Worm (Caenorhabditis elegans) whole organism, early embryonic: ENCODE measurements around the gene ccf-1.

Experiments
- B0310.2 ChIP-seq: sonication (generic microtip); optimal IDR thresholded peaks from 2 replicates; lab custom pipeline; 2016; ENCODE audit warnings: mild to moderate bottlenecking, missing genetic modification characterization, missing compliant biosample characterization
- F13C5.2 ChIP-seq: sonication (generic microtip); optimal IDR thresholded peaks from 2 replicates; lab custom pipeline; 2017; ENCODE audit warnings: mild to moderate bottlenecking, missing genetic modification characterization, inconsistent platforms, missing compliant biosample characterization
- aly-1 ChIP-seq: sonication (generic microtip); optimal IDR thresholded peaks from 2 replicates; lab custom pipeline; 2016; ENCODE audit warnings: missing genetic modification characterization, missing compliant biosample characterization
- ama-1 ChIP-seq: fragments of 150-350 bp; optimal IDR thresholded peaks from 2 replicates; lab custom pipeline; 2014
- ceh-13 ChIP-seq: fragments of 200-800 bp; sonication (Bioruptor generic); optimal IDR thresholded peaks from 2 replicates; lab custom pipeline; 2018; ENCODE audit warnings: mild to moderate bottlenecking, missing genetic modification characterization, missing compliant biosample characterization
- ceh-36 ChIP-seq: sonication (generic microtip); optimal IDR thresholded peaks from 2 replicates; lab custom pipeline; 2016; ENCODE audit warnings: missing genetic modification characterization, inconsistent platforms, missing compliant biosample characterization
- ets-7 ChIP-seq: sonication (generic microtip); optimal IDR thresholded peaks from 2 replicates; lab custom pipeline; 2016; ENCODE audit warnings: missing genotype, missing genetic modification characterization, missing compliant biosample characterization
- flt-1 ChIP-seq: fragments of 200-800 bp; sonication (Bioruptor generic); IDR thresholded peaks from 2 replicates; pipeline ENCODE4 v1.3.6; 2022; ENCODE audit warnings: missing genetic modification characterization, missing compliant biosample characterization
- hmbx-1 ChIP-seq: sonication (generic microtip); optimal IDR thresholded peaks from 2 replicates; lab custom pipeline; 2016; ENCODE audit warnings: mild to moderate bottlenecking, missing genetic modification characterization, missing compliant biosample characterization
- hmg-4 ChIP-seq: fragments of 200-800 bp; sonication (Bioruptor generic); optimal IDR thresholded peaks from 2 replicates; lab custom pipeline; 2018; ENCODE audit warnings: mild to moderate bottlenecking, missing genetic modification characterization, missing compliant biosample characterization
- hnd-1 ChIP-seq: sonication (generic microtip); optimal IDR thresholded peaks from 2 replicates; lab custom pipeline; 2016; ENCODE audit warnings: missing genetic modification characterization, missing compliant biosample characterization
- pes-1 ChIP-seq: fragments of 200-800 bp; sonication (Bioruptor generic); IDR thresholded peaks from 2 replicates; pipeline ENCODE4 v1.3.6; 2022; ENCODE audit warnings: missing genetic modification reagents, missing genetic modification characterization, missing compliant biosample characterization
- scrt-1 ChIP-seq: fragments of 200-800 bp; sonication (Bioruptor generic); IDR thresholded peaks from 2 replicates; pipeline ENCODE4 v1.3.6; 2022; ENCODE audit warnings: missing genetic modification characterization, missing compliant biosample characterization
- sea-1 ChIP-seq: fragments of 200-800 bp; sonication (Bioruptor generic); conservative IDR thresholded peaks from 2 replicates; pipeline ENCODE4 v1.3.6; 2022; ENCODE audit warnings: missing genetic modification characterization, missing compliant biosample characterization
- tbx-11 ChIP-seq: fragments of 200-800 bp; sonication (Bioruptor generic); IDR thresholded peaks from 2 replicates; pipeline ENCODE4 v1.3.6; 2022; ENCODE audit warnings: missing genetic modification characterization, missing compliant biosample characterization
- tbx-37 ChIP-seq: fragments of 200-800 bp; sonication (Bioruptor generic); conservative IDR thresholded peaks from 2 replicates; pipeline ENCODE4 v1.3.6; 2022; ENCODE audit warnings: missing genetic modification reagents, missing genetic modification characterization, missing compliant biosample characterization
- tra-4 ChIP-seq: sonication (generic microtip); optimal IDR thresholded peaks from 2 replicates; lab custom pipeline; 2017; ENCODE audit warnings: missing genetic modification characterization, missing compliant biosample characterization

The ccf-1 gene

ce11 chrIII:11902782-11903181 lies 17.3 kb downstream of the ccf-1 start:
- TF ChIP-seq tbx-37 (GFP tag; lab: Robert Waterston, UW) (no peak), hmbx-1 (tag; lab: Kevin White, UChicago) (no peak), sea-1 (GFP tag; lab: Robert Waterston, UW) (no peak), flt-1 (GFP tag; lab: Robert Waterston, UW) (no peak), ets-7 (tag; lab: Kevin White, UChicago) (no peak), tra-4 (tag; lab: Kevin White, UChicago) (no peak), aly-1 (tag; lab: Kevin White, UChicago) (no peak), F13C5.2 (no peak), B0310.2 (tag; lab: Kevin White, UChicago) (no peak), hmg-4 (no peak), ama-1 (lab: Kevin White, UChicago) (no peak), pes-1 (GFP tag; lab: Robert Waterston, UW) (no peak), ceh-36 (tag; lab: Kevin White, UChicago) (no peak), scrt-1 (GFP tag; lab: Robert Waterston, UW) (no peak), tbx-11 (GFP tag; lab: Robert Waterston, UW) (no peak), ceh-13 (GFP tag; lab: Kevin White, UChicago) (no peak), hnd-1 (tag; lab: Kevin White, UChicago) (no peak)

DNA sequence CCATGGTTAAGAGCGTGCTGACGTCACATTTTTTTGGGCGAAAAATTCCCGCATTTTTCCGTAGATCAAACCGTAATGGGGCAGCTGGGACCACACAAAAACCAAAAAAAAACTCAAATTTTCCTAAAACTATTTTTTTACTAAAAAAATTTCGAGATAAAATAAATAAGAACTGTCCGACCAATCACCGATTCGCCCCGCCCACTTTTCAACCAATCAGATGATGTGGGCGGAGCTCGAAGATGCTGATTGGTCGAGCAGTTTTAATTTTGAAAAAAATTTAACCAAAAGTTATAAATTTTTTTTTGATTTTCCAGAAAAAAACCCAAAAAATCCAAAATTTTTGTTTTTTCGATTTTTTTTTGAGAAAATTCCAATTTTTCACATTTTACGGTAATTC lies 20.0 kb downstream of the ccf-1 start:
- no peak for TF ChIP-seq ceh-13 (GFP tag; lab: Kevin White, UChicago)
- no peak for TF ChIP-seq B0310.2 (tag; lab: Kevin White, UChicago)
- TF ChIP-seq tbx-37 (GFP tag; lab: Robert Waterston, UW) = no peak
- no peak for TF ChIP-seq hmg-4
- TF ChIP-seq ama-1 (lab: Kevin White, UChicago) = no peak
- no peak for TF ChIP-seq tra-4 (tag; lab: Kevin White, UChicago)
- no peak for TF ChIP-seq hmbx-1 (tag; lab: Kevin White, UChicago)
- no peak for TF ChIP-seq aly-1 (tag; lab: Kevin White, UChicago)
- TF ChIP-seq ets-7 (tag; lab: Kevin White, UChicago) = no peak
- no peak for TF ChIP-seq pes-1 (GFP tag; lab: Robert Waterston, UW)
- no peak for TF ChIP-seq tbx-11 (GFP tag; lab: Robert Waterston, UW)
- no peak for TF ChIP-seq flt-1 (GFP tag; lab: Robert Waterston, UW)
- no peak for TF ChIP-seq scrt-1 (GFP tag; lab: Robert Waterston, UW)
- TF ChIP-seq ceh-36 (tag; lab: Kevin White, UChicago) = no peak

DNA sequence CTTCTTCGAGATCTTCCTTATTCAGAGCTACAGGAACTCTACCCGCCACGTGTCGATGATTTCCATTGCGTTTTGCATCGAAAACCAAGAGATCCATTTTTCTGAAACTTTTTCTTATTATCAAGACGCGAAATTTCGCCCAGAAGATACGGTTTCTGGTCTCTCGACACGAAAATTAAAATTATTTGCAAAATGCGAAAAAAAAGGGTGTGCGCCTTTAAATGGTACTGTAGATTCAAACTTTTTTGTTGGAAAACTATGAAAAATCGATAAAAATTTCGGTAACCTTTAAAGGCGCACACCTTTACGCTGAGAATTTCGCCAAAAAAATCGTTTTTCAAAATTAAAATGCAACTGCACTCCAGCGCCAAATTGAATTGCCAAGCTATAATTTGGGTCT lies 21.9 kb downstream of the ccf-1 start, which contains the start of gene tsen-2:
Gene tsen-2, minus strand, starts transcription at position 101 of the 400 bp plus-strand sequence.
- TF ChIP-seq sea-1 (GFP tag; lab: Robert Waterston, UW) (no peak), tbx-37 (GFP tag; lab: Robert Waterston, UW) (no peak), F13C5.2 (no peak), tbx-11 (GFP tag; lab: Robert Waterston, UW) (no peak), hmg-4 (no peak), tra-4 (tag; lab: Kevin White, UChicago) (no peak), ets-7 (tag; lab: Kevin White, UChicago) (no peak), flt-1 (GFP tag; lab: Robert Waterston, UW) (no peak), aly-1 (tag; lab: Kevin White, UChicago) (no peak), ama-1 (lab: Kevin White, UChicago) (no peak), B0310.2 (tag; lab: Kevin White, UChicago) (no peak), ceh-36 (tag; lab: Kevin White, UChicago) (no peak)

ce11 chrIII:11896652-11897051 lies 23.4 kb downstream of the ccf-1 start:
- TF ChIP-seq ama-1 (lab: Kevin White, UChicago) = no peak
- no peak for TF ChIP-seq B0310.2 (tag; lab: Kevin White, UChicago)
- TF ChIP-seq flt-1 (GFP tag; lab: Robert Waterston, UW) = no peak
- TF ChIP-seq hmbx-1 (tag; lab: Kevin White, UChicago) = no peak
- TF ChIP-seq hnd-1 (tag; lab: Kevin White, UChicago) = no peak
- TF ChIP-seq hmg-4 = no peak
- no peak for TF ChIP-seq tbx-11 (GFP tag; lab: Robert Waterston, UW)
- TF ChIP-seq tra-4 (tag; lab: Kevin White, UChicago) = no peak
- TF ChIP-seq aly-1 (tag; lab: Kevin White, UChicago) = no peak

ce11 chrIII:11895504-11895903 lies 24.5 kb downstream of the ccf-1 start:
- TF ChIP-seq sea-1 (GFP tag; lab: Robert Waterston, UW) (no peak), scrt-1 (GFP tag; lab: Robert Waterston, UW) (no peak), ama-1 (lab: Kevin White, UChicago) (no peak), F13C5.2 (no peak), flt-1 (GFP tag; lab: Robert Waterston, UW) (no peak), pes-1 (GFP tag; lab: Robert Waterston, UW) (no peak), hnd-1 (tag; lab: Kevin White, UChicago) (no peak), tra-4 (tag; lab: Kevin White, UChicago) (no peak), aly-1 (tag; lab: Kevin White, UChicago) (no peak), tbx-11 (GFP tag; lab: Robert Waterston, UW) (no peak), ets-7 (tag; lab: Kevin White, UChicago) (no peak), tbx-37 (GFP tag; lab: Robert Waterston, UW) (no peak), ceh-36 (tag; lab: Kevin White, UChicago) (no peak), hmg-4 (no peak), ceh-13 (GFP tag; lab: Kevin White, UChicago) (no peak), hmbx-1 (tag; lab: Kevin White, UChicago) (no peak)

DNA sequence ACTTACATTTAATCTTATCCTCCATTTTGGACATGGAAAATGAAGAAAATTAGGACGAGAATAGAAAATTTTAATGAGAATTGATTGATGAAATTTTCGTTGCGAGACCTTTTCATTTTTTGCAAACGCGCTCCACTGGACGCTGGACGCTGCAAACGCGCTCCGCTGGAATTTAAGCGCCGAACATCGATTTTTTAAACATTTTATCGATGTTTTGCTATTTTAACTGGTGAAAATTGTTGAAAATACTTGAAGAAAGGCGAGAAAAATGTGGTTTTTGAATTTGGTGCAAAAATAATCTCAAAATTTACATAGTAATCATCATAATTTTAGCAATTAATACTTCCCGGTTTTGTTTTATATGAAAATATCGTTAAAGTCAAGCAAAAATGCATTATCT lies 27.1 kb downstream of the ccf-1 start, which contains the start of gene Y56A3A.41:
Gene Y56A3A.41, minus strand, starts transcription at position 101 of the 400 bp plus-strand sequence.
- no peak for TF ChIP-seq ama-1 (lab: Kevin White, UChicago)
- TF ChIP-seq scrt-1 (GFP tag; lab: Robert Waterston, UW) = no peak
- no peak for TF ChIP-seq tra-4 (tag; lab: Kevin White, UChicago)
- TF ChIP-seq hmg-4 = no peak
- no peak for TF ChIP-seq B0310.2 (tag; lab: Kevin White, UChicago)
- no peak for TF ChIP-seq pes-1 (GFP tag; lab: Robert Waterston, UW)
- TF ChIP-seq ets-7 (tag; lab: Kevin White, UChicago) = no peak
- no peak for TF ChIP-seq tbx-37 (GFP tag; lab: Robert Waterston, UW)
- TF ChIP-seq ceh-36 (tag; lab: Kevin White, UChicago) = no peak
- TF ChIP-seq hmbx-1 (tag; lab: Kevin White, UChicago) = no peak
- TF ChIP-seq aly-1 (tag; lab: Kevin White, UChicago) = no peak
- no peak for TF ChIP-seq hnd-1 (tag; lab: Kevin White, UChicago)
- TF ChIP-seq sea-1 (GFP tag; lab: Robert Waterston, UW) = no peak
- no peak for TF ChIP-seq F13C5.2
- TF ChIP-seq tbx-11 (GFP tag; lab: Robert Waterston, UW) = no peak
